Worm (Caenorhabditis elegans) whole organism, dauer: Measurements from ENCODE around the gene fbxc-36.
"Not testable (repeated sequence)": the region's sequence is repeated elsewhere in the genome, so short reads cannot be mapped to it uniquely, and the experiment has no call there.

Experiments used
- unc-62 ChIP-seq: sonication (generic microtip); optimal IDR thresholded peaks from 2 replicates; lab custom pipeline; 2017; ENCODE audit warnings: missing biosample characterization, missing genetic modification reagents, missing genetic modification characterization

The fbxc-36 gene

DNA sequence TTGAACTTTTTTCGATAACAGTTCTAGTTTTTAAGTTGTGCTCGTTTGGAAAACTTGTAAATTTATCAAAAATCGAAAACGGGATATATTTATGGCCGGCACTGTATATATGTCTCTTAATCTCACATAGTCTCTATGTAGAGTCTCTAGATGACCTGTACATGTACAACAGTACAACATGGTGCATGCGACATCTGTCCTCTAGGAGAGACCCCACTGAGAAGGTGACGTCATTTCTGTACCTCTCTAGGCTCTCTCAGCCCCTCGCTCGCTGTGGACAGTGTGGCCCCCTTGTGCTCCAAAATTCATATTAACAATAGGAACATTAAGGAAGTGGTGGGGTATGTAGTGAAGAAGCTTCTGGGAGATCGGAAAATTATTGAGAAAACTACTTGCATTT, 3.5 kb upstream of the fbxc-36 start:
- no peak for TF ChIP-seq unc-62 (GFP tag; lab: Kevin White, UChicago)

DNA sequence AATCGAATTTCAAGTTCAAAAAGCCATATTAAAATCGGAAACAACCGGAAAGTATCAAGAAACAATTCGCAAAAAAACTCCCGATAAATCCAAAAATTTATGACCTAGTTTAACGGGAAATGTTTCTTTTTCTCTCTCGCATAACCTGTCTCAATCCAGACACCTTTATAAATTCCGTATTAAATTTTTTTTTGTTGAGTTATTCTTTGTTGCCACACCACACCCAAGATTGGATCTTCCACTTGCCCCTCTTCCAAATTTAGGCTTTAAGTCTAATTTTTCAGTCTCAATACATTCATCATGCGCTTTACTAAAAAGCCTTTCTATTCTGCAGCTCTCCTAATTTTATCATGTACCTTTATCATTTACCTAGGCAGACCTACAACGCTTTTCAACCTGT, 2.2 kb upstream of the fbxc-36 start, which contains the start of gene R07C3.3:
TSS of gene R07C3.3 (plus strand) at position 301 of the 400 bp plus-strand sequence.
- TF ChIP-seq unc-62 (GFP tag; lab: Kevin White, UChicago) = no peak

DNA sequence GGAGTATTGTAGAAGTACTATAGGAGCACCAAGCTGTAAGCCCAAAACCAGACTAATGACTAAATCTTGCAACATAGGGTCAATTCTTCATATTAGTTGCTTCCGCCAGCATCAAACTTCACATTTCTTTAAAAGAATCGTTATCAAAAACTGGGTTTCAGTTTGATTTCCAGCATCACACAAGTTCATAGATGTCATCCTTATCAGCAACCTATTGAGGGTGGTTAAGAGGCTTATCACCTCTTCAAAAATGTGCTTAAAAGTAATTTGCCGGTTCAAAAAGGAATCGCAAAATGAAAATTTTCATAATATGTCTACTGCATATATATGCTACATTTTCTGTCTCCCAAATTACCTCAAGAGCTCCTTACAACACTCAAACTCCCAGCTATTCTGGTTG, 3.0 kb downstream of the fbxc-36 start, which contains the start of gene clec-43:
TSS of gene clec-43 (plus strand) at position 294 of the 400 bp plus-strand sequence.
- no peak for TF ChIP-seq unc-62 (GFP tag; lab: Kevin White, UChicago)

DNA sequence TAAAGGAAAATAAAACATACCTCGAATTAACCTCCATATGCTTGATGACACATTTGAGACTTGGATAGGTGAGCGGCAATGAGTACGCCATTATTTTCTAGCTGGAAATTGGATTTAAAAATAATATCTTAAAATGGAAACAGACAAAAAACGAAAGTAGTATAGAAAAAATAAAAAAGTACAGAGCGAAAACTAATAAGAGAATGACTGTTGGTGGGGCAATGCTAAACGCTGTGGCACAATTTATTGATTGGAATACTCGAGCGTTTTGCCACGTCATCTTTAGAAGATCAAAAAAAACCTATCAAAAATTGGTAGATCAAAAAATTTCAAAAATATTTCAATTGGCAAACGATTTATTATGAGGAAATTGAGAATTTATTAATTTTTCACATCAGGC, 7.3 kb downstream of the fbxc-36 start, which contains the start of gene fbxc-32:
TSS of gene fbxc-32 (minus strand) at position 101 of the 400 bp plus-strand sequence.
- TF ChIP-seq unc-62 (GFP tag; lab: Kevin White, UChicago) = no peak

DNA sequence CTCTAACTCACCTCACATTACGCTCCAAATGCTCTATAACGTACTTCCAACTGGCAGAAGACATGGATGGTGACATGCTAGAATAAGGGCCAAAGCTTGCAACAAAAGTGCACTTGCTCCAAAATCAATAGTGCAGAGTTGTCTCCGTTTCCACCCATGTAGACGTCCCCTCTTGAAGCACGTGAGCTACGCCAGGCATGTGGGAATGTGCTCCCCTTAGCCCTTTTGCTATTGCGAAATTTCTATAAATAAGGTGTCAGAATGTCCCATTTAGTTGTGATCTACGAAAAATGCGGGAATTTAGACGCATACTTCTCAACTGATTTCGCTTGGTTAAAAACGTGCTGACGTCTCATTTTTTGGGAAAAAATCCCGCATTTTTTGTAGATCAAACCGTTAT, 9.6 kb downstream of the fbxc-36 start:
- TF ChIP-seq unc-62 (GFP tag; lab: Kevin White, UChicago) = no peak

DNA sequence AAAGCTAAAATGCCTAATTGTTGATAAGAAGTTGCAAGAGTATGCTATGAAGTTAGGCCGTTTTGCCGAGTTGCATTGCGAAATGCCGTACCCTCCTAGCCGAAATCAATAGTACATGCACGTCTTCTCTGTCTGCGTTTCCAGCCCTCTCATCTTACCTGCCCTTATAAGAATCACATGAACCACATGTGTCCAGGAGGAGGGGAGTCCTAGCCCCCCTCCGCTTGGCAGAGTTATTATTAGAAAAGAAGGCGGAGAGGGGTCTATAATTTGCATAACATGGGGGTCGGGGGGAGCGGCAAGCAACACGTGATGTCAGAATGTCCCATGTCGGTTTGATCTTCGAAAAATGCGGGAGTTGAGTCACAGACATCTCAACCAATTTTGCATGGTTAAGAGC, 12.3 kb downstream of the fbxc-36 start:
- no peak for TF ChIP-seq unc-62 (GFP tag; lab: Kevin White, UChicago)

DNA sequence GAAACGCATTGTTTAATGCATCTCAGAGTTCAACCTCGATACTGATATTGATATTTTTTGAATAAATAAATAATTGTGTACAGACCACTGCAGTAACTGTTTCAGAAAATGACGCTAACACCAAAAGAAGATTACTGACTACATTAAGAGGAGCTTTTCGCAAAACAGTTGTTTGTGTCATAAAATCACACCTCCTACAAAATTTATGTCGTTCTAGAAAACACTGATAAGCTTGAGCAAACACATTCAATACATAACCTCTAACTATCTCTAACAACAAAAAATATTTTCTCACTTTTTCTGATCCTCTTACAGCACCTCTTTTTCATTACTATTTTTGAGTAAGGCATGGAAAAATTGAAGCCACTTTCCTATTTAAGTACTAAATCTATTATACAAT, 13.8 kb downstream of the fbxc-36 start, which contains the start of gene fbxc-7:
TSS of gene fbxc-7 (plus strand) at position 301 of the 400 bp plus-strand sequence.
- TF ChIP-seq unc-62 (GFP tag; lab: Kevin White, UChicago) = not testable (repeated sequence)

DNA sequence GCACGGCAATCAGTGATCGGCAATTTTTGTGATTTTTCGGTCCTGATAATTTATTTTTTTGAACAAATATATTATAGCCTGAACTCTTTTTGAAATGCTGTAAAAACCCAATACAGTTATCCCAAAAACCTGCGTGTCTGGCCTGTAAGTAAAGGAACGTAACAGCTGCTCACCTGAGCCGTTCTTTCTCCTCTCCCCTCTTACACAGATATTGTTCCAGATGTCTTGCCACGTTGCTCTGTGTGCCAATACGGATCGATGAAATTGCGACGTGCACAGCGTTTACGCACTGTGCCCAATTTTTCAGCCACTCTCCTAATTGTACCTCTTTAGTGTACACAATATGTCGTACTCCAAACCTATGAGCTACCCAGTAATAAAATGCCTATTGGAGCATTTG, 17.8 kb downstream of the fbxc-36 start, which contains the start of gene sdz-4:
TSS of gene sdz-4 (plus strand) at position 301 of the 400 bp plus-strand sequence.
- no peak for TF ChIP-seq unc-62 (GFP tag; lab: Kevin White, UChicago)

DNA sequence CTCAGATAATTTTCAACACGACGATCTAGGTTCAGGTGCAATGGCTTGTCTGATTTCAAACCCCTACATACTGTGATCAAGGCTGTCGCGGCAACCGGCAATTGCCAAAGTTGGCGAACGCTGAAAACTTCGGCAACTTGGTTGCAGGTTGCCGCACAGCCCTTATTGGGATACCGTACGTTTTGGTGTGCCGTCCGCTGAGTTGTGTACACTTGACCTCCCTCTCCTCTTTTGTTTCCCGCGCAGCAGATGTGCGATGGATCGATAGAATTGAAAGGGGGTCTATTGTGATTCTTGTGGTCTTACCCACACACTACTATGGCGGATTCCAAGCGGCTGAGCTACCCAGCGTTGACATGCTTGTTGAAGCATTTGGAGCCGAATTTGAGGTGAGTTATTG, 19.4 kb downstream of the fbxc-36 start, which contains the start of the genes C32B5.18 and C32B5.7:
TSS of gene C32B5.18 (plus strand) at position 301 of the 400 bp plus-strand sequence.
TSS of gene C32B5.7 (plus strand) at position 311 of the 400 bp plus-strand sequence.
- TF ChIP-seq unc-62 (GFP tag; lab: Kevin White, UChicago) = no peak

DNA sequence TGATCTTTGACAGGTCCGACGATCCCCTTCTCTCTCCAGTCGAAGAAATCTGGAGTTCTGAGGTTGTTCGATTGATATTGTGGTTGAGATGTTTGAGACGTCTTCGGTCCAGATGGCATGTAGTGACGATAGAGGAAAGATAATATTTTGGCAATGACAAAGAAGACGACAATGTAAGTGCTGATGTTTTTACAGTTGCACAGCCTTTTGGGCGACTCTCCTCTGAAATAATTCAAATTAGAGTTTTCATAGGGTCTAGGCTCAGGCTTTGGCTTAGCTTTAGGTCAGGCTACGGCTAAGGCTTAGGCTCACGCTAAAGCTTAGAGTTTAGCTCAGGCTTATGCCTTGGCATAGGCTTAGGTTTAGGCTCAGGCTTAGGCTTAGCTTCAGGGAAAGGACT, 21.2 kb downstream of the fbxc-36 start, which contains the start of gene C32B5.13:
TSS of gene C32B5.13 (minus strand) at position 101 of the 400 bp plus-strand sequence.
- no peak for TF ChIP-seq unc-62 (GFP tag; lab: Kevin White, UChicago)

DNA sequence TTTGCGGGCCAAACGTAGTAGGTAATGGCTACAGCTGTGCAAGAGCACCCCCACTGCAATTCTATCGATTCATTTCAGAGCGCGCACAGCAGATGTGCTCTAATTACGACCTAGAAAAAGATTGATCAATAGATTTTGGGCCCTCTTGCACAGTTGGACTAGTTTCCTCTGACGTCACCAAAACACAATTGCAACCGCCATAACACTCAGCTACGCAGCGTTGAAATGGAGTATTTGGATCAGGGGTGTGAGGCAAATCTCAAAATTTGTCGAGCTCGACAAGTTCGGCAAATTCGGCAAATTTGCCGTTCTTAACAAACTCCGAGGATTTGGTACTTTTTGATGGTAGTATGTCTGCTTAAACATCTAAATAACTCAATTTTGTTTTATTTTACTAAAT, 26.2 kb downstream of the fbxc-36 start, which contains the start of gene fbxc-18:
TSS of gene fbxc-18 (minus strand) at position 101 of the 400 bp plus-strand sequence.
- not testable (repeated sequence) for TF ChIP-seq unc-62 (GFP tag; lab: Kevin White, UChicago)

DNA sequence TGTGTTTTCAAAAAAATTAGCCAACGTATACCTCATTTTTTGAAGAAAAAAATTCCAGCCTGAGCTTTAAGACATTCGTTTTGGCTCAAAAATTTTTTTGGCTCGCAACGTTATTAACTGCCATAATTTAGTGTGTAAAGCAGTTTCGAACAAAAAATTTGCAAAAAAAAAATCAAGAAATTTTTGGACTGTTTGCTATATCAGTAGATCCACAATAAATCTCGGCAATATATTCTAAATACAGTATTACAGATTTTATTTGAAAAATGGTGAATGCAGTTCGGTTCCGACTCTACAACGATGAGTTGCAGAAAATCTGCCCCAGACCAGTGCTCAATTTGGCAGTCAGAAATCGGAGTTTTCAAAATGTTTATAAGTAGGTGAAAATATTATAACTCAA, 27.3 kb downstream of the fbxc-36 start, which contains the start of gene C32B5.6:
TSS of gene C32B5.6 (plus strand) at position 301 of the 400 bp plus-strand sequence.
- not testable (repeated sequence) for TF ChIP-seq unc-62 (GFP tag; lab: Kevin White, UChicago)

DNA sequence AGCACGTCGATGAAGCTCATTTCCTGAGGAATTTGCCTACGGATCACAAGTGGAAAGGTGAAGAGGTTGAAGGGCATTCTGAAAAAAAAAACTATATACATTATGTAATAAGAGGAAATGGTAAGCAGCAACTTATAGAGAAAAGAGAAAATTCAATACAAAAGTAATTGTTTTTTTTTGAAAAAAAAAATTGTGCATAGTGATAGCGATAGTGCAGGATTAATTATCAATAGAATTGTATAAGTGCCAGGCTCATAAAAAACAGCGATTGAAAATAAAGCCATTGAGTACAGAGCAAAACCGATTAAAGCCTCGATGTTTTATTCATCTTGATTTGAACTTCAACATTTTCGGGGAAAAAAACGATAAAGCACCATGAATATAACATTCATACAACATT, 32.1 kb downstream of the fbxc-36 start, which contains the start of gene C32B5.15:
TSS of gene C32B5.15 (minus strand) at position 101 of the 400 bp plus-strand sequence.
- TF ChIP-seq unc-62 (GFP tag; lab: Kevin White, UChicago) = no peak

DNA sequence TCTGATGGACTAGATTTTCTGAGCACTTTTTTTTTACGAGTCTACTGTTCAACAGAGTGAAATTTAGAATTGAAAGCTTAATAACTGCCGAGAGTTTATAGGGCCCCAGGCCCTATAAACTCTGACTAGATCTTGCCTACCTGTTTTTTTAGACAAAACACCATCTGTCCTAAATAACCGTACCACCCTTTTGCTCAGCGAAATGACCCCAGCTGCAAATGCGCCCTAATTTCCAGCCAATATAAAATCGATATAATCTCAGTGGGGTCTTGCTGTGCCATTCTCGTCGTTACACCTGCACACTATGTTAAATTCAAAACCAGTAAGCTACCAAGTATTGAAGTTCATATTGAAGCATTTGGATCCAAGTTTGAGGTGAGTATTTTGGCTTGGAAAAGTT, 33.2 kb downstream of the fbxc-36 start, which contains the start of gene fbxc-14:
TSS of gene fbxc-14 (plus strand) at position 301 of the 400 bp plus-strand sequence.
- no peak for TF ChIP-seq unc-62 (GFP tag; lab: Kevin White, UChicago)

DNA sequence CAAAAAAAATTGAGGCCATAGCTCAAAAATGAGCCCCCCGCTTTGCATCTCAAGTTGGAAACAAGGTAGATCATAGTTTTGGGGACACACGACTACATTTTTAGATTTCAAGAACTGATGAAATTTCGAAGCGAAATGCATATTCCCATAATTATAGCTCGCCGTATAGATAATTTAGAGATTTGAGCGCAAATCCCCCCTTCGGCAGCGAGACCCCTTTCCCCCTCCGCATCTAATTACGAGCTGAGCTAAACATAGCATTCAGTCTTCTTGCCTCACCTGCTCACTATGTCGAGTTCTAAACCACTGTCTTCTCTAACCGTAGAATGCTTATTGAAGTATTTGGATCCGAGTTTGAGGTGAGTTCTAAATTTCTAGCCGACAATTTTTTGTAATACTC, 38.4 kb downstream of the fbxc-36 start, which contains the start of the genes fbxc-17 and fbxc-15:
TSS of gene fbxc-17 (minus strand) at position 101 of the 400 bp plus-strand sequence.
TSS of gene fbxc-15 (plus strand) at position 289 of the 400 bp plus-strand sequence.
- no peak for TF ChIP-seq unc-62 (GFP tag; lab: Kevin White, UChicago)

DNA sequence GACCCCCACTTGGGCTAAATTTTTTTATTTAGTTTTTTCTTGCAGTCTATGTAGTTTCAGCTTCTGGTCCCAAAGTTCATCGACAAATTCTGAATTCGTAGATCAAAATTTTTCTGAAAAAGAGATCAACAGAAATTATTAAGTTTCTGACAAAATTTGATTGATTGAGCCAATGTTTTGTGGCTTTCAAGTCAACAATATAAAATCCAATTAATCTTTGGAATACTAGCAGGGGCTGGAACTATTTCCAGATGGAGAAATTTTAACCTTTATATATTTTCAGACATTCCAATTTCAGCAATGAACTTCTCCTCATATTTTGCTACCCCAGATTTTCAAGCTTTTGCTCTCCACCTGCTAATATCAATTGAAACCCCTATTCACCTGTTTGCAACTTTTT, 42.1 kb downstream of the fbxc-36 start, which contains the start of gene srh-274:
TSS of gene srh-274 (plus strand) at position 301 of the 400 bp plus-strand sequence.
- no peak for TF ChIP-seq unc-62 (GFP tag; lab: Kevin White, UChicago)
